Fruit fly (Drosophila melanogaster) whole organism, embryonic: ENCODE results near the gene sima.

Source experiments
- ATbp ChIP-seq: fragments of 200-800 bp; sonication (Bioruptor generic); optimal IDR thresholded peaks from 2 replicates; lab custom pipeline; 2017; ENCODE audit warnings: missing biosample characterization, mild to moderate bottlenecking, missing genetic modification characterization, missing genetic modification reagents
- Atf-2 ChIP-seq: fragments of 200-800 bp; sonication (Bioruptor generic); optimal IDR thresholded peaks from 2 replicates; lab custom pipeline; 2016; ENCODE audit warnings: missing biosample characterization, missing genetic modification characterization
- CG11398 ChIP-seq: fragments of 200-800 bp; sonication (Bioruptor generic); optimal IDR thresholded peaks from 2 replicates; lab custom pipeline; 2016; ENCODE audit warnings: missing biosample characterization, missing genetic modification characterization
- CG11723 ChIP-seq: fragments of 200-800 bp; sonication (Bioruptor generic); optimal IDR thresholded peaks from 2 replicates; lab custom pipeline; 2017; ENCODE audit warnings: missing biosample characterization, mild to moderate bottlenecking, missing genetic modification characterization
- CG16815 ChIP-seq: fragments of 200-800 bp; sonication (Bioruptor generic); optimal IDR thresholded peaks from 3 replicates; lab custom pipeline; 2017; ENCODE audit warnings: missing biosample characterization, mild to moderate bottlenecking, missing genetic modification characterization
- CG18011 ChIP-seq: fragments of 200-800 bp; sonication (Bioruptor generic); optimal IDR thresholded peaks from 2 replicates; lab custom pipeline; 2017; ENCODE audit warnings: missing biosample characterization, missing genetic modification characterization, mild to moderate bottlenecking, moderate library complexity, missing genotype
- CG30020 ChIP-seq: fragments of 200-800 bp; optimal IDR thresholded peaks from 2 replicates; lab custom pipeline; 2019; ENCODE audit warnings: missing biosample characterization, mild to moderate bottlenecking, missing genetic modification characterization, moderate library complexity
- CG30403 ChIP-seq: fragments of 200-800 bp; sonication (Bioruptor generic); optimal IDR thresholded peaks from 3 replicates; lab custom pipeline; 2016; ENCODE audit warnings: missing biosample characterization, missing genetic modification characterization
- CG32772 ChIP-seq: fragments of 200-800 bp; sonication (Bioruptor generic); IDR thresholded peaks from 2 replicates; pipeline ENCODE4 v1.3.6; 2022; ENCODE audit warnings: missing biosample characterization, missing genetic modification characterization
- CG42726 ChIP-seq: fragments of 200-800 bp; sonication (Bioruptor generic); IDR thresholded peaks from 2 replicates; pipeline ENCODE4 v1.3.6; 2022; ENCODE audit warnings: missing biosample characterization, missing genetic modification characterization; ENCODE audit not compliant: partially characterized antibody
- CG5245 ChIP-seq: fragments of 200-800 bp; sonication (Bioruptor generic); optimal IDR thresholded peaks from 3 replicates; lab custom pipeline; 2016; ENCODE audit warnings: missing biosample characterization, missing genetic modification characterization
- CG6765 ChIP-seq: fragments of 200-800 bp; sonication (Bioruptor generic); optimal IDR thresholded peaks from 3 replicates; lab custom pipeline; 2017; ENCODE audit warnings: missing biosample characterization, mild to moderate bottlenecking, missing genetic modification characterization
- CG7556 ChIP-seq: fragments of 200-800 bp; sonication (Bioruptor generic); optimal IDR thresholded peaks from 2 replicates; lab custom pipeline; 2017; ENCODE audit warnings: missing biosample characterization, mild to moderate bottlenecking, missing genetic modification characterization
- CG7963 ChIP-seq: fragments of 200-800 bp; sonication (Bioruptor generic); IDR thresholded peaks from 3 replicates; pipeline ENCODE4 v1.3.6; 2022; ENCODE audit warnings: missing biosample characterization, missing genetic modification characterization; ENCODE audit not compliant: partially characterized antibody
- CG8281 ChIP-seq: fragments of 200-800 bp; sonication (Bioruptor generic); optimal IDR thresholded peaks from 2 replicates; lab custom pipeline; 2018; ENCODE audit warnings: missing biosample characterization, mild to moderate bottlenecking, missing genetic modification characterization, moderate library complexity
- CG8290 ChIP-seq, 3 experiments: fragments of 200-800 bp; sonication (Bioruptor generic); optimal IDR thresholded peaks; 2 replicates each; lab custom pipeline; 2016 to 2019; ENCODE audit warnings: missing biosample characterization in 3 of 3, missing genetic modification characterization in 3 of 3, mild to moderate bottlenecking in 2 of 3, moderate library complexity in 1 of 3
- CG8765 ChIP-seq: fragments of 200-800 bp; sonication (Bioruptor generic); IDR thresholded peaks from 2 replicates; pipeline ENCODE4 v1.3.6; 2022; ENCODE audit warnings: missing biosample characterization, missing genetic modification characterization
- CG8944 ChIP-seq: fragments of 200-800 bp; sonication (Bioruptor generic); optimal IDR thresholded peaks from 3 replicates; lab custom pipeline; 2016; ENCODE audit warnings: missing biosample characterization, missing genetic modification characterization
- CG9727 ChIP-seq: fragments of 200-800 bp; sonication (Bioruptor generic); optimal IDR thresholded peaks from 3 replicates; lab custom pipeline; 2017; ENCODE audit warnings: missing biosample characterization, mild to moderate bottlenecking, missing genetic modification characterization
- Dek ChIP-seq: fragments of 200-800 bp; sonication (Bioruptor generic); optimal IDR thresholded peaks from 3 replicates; lab custom pipeline; 2019; ENCODE audit warnings: missing biosample characterization, mild to moderate bottlenecking, missing genetic modification characterization, moderate library complexity
- E2f2 ChIP-seq: fragments of 200-800 bp; sonication (Bioruptor generic); IDR thresholded peaks from 2 replicates; pipeline ENCODE4 v1.3.6; 2022; ENCODE audit warnings: missing biosample characterization, missing genetic modification characterization
- Fer3 ChIP-seq: fragments of 200-800 bp; sonication (Bioruptor generic); optimal IDR thresholded peaks from 2 replicates; lab custom pipeline; 2018; ENCODE audit warnings: missing biosample characterization, mild to moderate bottlenecking, missing genetic modification characterization, moderate library complexity
- Hr51 ChIP-seq, 2 experiments: fragments of 200-800 bp; sonication (Bioruptor generic); optimal IDR thresholded peaks; 2 replicates in 1 of 2; 3 replicates in 1 of 2; lab custom pipeline; 2016 to 2018; ENCODE audit warnings: missing biosample characterization in 2 of 2, missing genetic modification characterization in 2 of 2, mild to moderate bottlenecking in 1 of 2, moderate library complexity in 1 of 2
- Lhr ChIP-seq: fragments of 200-800 bp; sonication (Bioruptor generic); optimal IDR thresholded peaks from 3 replicates; lab custom pipeline; 2017; ENCODE audit warnings: mild to moderate bottlenecking, missing biosample characterization, missing genetic modification reagents, missing genetic modification characterization
- MTF-1 ChIP-seq: fragments of 200-800 bp; sonication (Bioruptor generic); optimal IDR thresholded peaks from 2 replicates; lab custom pipeline; 2018; ENCODE audit warnings: missing biosample characterization, mild to moderate bottlenecking, missing genetic modification characterization, borderline replicate concordance
- Med ChIP-seq: fragments of 200-800 bp; sonication (Bioruptor generic); peaks from one replicate; lab custom pipeline; 2016; ENCODE audit warnings: missing biosample characterization, missing genetic modification characterization, mild to moderate bottlenecking, inconsistent platforms, moderate library complexity
- Ptx1 ChIP-seq: fragments of 200-800 bp; sonication (Bioruptor generic); IDR thresholded peaks from 2 replicates; pipeline ENCODE4 v1.3.6; 2022; ENCODE audit warnings: missing biosample characterization, missing genetic modification characterization
- Ssrp ChIP-seq: fragments of 200-800 bp; sonication (Bioruptor generic); optimal IDR thresholded peaks from 2 replicates; lab custom pipeline; 2018; ENCODE audit warnings: missing biosample characterization, mild to moderate bottlenecking, missing genetic modification characterization, moderate library complexity
- Tbp ChIP-seq: fragments of >200 bp; optimal IDR thresholded peaks from 2 replicates; lab custom pipeline; 2018; ENCODE audit warnings: missing biosample characterization, missing genetic modification characterization
- Vsx1 ChIP-seq: fragments of 200-800 bp; sonication (Bioruptor generic); optimal IDR thresholded peaks from 2 replicates; lab custom pipeline; 2017; ENCODE audit warnings: missing biosample characterization, mild to moderate bottlenecking, missing genetic modification characterization, missing genetic modification reagents
- ash1 ChIP-seq: fragments of 200-800 bp; sonication (Bioruptor generic); optimal IDR thresholded peaks from 2 replicates; lab custom pipeline; 2018; ENCODE audit warnings: missing biosample characterization, mild to moderate bottlenecking, missing genetic modification characterization
- bab2 ChIP-seq: fragments of 200-800 bp; sonication (Bioruptor generic); optimal IDR thresholded peaks from 2 replicates; lab custom pipeline; 2016; ENCODE audit warnings: missing biosample characterization, missing genetic modification characterization
- cato ChIP-seq: fragments of 200-800 bp; sonication (Bioruptor generic); optimal IDR thresholded peaks from 2 replicates; lab custom pipeline; 2016; ENCODE audit warnings: missing biosample characterization, missing genetic modification characterization, borderline replicate concordance
- cg ChIP-seq: fragments of 200-800 bp; sonication (Bioruptor generic); optimal IDR thresholded peaks from 3 replicates; lab custom pipeline; 2019; ENCODE audit warnings: missing biosample characterization, mild to moderate bottlenecking, missing genetic modification characterization, moderate library complexity
- corto ChIP-seq: fragments of 200-800 bp; sonication (Bioruptor generic); optimal IDR thresholded peaks from 2 replicates; lab custom pipeline; 2016; ENCODE audit warnings: missing biosample characterization, mild to moderate bottlenecking, missing genetic modification characterization, moderate library complexity
- ems ChIP-seq: fragments of 200-800 bp; sonication (Bioruptor generic); optimal IDR thresholded peaks from 3 replicates; lab custom pipeline; 2016; ENCODE audit warnings: missing biosample characterization, missing genetic modification characterization
- eve ChIP-seq, 2 experiments: fragments of >200 bp; optimal IDR thresholded peaks; 2 replicates each; lab custom pipeline; 2017; ENCODE audit warnings: missing biosample characterization in 2 of 2, missing genetic modification characterization in 2 of 2
- grau ChIP-seq: fragments of 200-800 bp; optimal IDR thresholded peaks from 3 replicates; lab custom pipeline; 2019; ENCODE audit warnings: missing biosample characterization, mild to moderate bottlenecking, missing genetic modification characterization, moderate library complexity
- jigr1 ChIP-seq: fragments of 200-800 bp; sonication (Bioruptor generic); IDR thresholded peaks from 3 replicates; pipeline ENCODE4 v1.3.6; 2022; ENCODE audit warnings: missing biosample characterization, missing genetic modification characterization
- lov ChIP-seq, 2 experiments: fragments of 200-800 bp in 1 of 2; fragments of >200 bp in 1 of 2; sonication (Bioruptor generic) in 1 of 2; IDR thresholded peaks in 1 of 2; optimal IDR thresholded peaks in 1 of 2; 2 replicates in 1 of 2; 3 replicates in 1 of 2; pipeline versions ENCODE4 v1.3.6 to Lab custom; 2017 to 2022; ENCODE audit warnings: missing biosample characterization in 1 of 2, missing genetic modification characterization in 1 of 2
- pita ChIP-seq: fragments of 200-800 bp; sonication (Bioruptor generic); optimal IDR thresholded peaks from 2 replicates; lab custom pipeline; 2017; ENCODE audit warnings: missing biosample characterization, mild to moderate bottlenecking, missing genetic modification characterization
- ro ChIP-seq: fragments of 200-800 bp; sonication (Bioruptor generic); IDR thresholded peaks from 2 replicates; pipeline ENCODE4 v1.3.6; 2022; ENCODE audit warnings: missing biosample characterization, missing genetic modification characterization
- row ChIP-seq: fragments of 200-800 bp; sonication (Bioruptor generic); IDR thresholded peaks from 3 replicates; pipeline ENCODE4 v1.3.6; 2022; ENCODE audit warnings: missing biosample characterization, missing genetic modification characterization
- sens ChIP-seq: fragments of 200-800 bp; sonication (Bioruptor generic); peaks from one replicate; lab custom pipeline; 2016; ENCODE audit warnings: missing biosample characterization, missing genetic modification characterization
- stc ChIP-seq: fragments of 200-800 bp; sonication (Bioruptor generic); IDR thresholded peaks from 2 replicates; pipeline ENCODE4 v1.3.6; 2022; ENCODE audit warnings: missing biosample characterization, missing genetic modification characterization
- toy ChIP-seq: fragments of 200-800 bp; sonication (Bioruptor generic); IDR thresholded peaks from 2 replicates; pipeline ENCODE4 v1.3.6; 2022; ENCODE audit warnings: missing biosample characterization, missing genetic modification characterization
- trh ChIP-seq: fragments of 200-800 bp; sonication (Bioruptor generic); optimal IDR thresholded peaks from 2 replicates; lab custom pipeline; 2016; ENCODE audit warnings: missing biosample characterization, missing genetic modification characterization

sima gene

DNA sequence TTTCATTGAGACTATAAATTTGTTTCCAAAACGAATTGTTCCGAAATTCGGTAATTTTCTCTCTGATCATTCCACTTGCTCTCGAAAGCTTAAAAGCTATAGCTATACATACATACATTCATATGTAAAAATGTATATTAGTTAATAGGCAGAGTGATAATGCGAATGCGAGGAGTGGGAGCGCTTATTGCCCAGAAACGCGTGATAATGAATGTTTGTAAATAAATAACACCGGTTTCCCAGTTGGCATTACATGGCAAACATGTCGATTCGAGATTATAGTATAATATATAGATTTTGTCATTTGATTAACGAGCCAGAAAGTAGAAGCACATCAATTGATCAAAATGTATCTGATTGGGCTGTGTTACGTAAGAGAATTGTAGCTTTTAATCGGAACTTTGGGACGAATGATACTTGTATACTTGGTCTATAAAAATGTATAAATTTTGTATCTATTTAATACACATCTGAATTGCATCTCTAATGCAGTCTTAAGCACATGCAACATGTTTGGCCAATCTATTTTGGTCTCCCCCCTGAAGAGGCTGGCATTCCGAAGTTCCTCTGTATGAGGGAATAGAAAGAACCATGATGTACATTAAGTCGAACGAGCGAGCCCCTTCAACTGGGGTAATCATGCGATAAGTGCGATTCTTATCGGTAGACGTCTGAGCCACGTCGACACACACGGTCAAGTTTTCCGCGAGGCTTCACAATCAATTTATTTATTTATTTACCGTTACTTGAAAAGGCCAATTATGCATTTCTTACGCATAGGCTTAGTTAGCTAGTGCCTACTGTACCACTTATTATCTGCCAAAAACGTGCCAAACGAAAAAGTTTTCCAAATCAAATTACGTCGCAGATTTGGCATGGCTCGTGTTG, 45.3 kb upstream of the sima start (continued):
- TF ChIP-seq CG18011: no peak
- TF ChIP-seq ems (GFP tag; lab: Kevin White, UChicago): peak; percentile 7
- TF ChIP-seq CG11398 (GFP tag; lab: Kevin White, UChicago): no peak
- TF ChIP-seq cg (GFP tag; lab: Kevin White, UChicago): no peak
- no peak for TF ChIP-seq CG5245 (GFP tag; lab: Kevin White, UChicago)
- TF ChIP-seq ash1 (GFP tag; lab: Kevin White, UChicago): no peak
- no peak for TF ChIP-seq CG42726 (GFP tag; lab: Robert Waterston, UW)
- TF ChIP-seq toy (GFP tag; lab: Robert Waterston, UW): 0 out of 2 replicates have a peak, but pooled peaks have one; percentile 11
- TF ChIP-seq Fer3 (tag; lab: Kevin White, UChicago): peak; percentile 35
- no peak for TF ChIP-seq pita (GFP tag; lab: Kevin White, UChicago)
- TF ChIP-seq trh: no peak
- TF ChIP-seq ro (GFP tag; lab: Robert Waterston, UW): no peak
- no peak for TF ChIP-seq MTF-1
- no peak for TF ChIP-seq Lhr
- peak; percentile 59 for TF ChIP-seq sens (GFP tag; lab: Kevin White, UChicago)
- no peak for TF ChIP-seq Ssrp (tag; lab: Kevin White, UChicago)
- 0 out of 2 replicates have a peak, but pooled peaks have one; percentile 32 for TF ChIP-seq Ptx1 (GFP tag; lab: Robert Waterston, UW)
- no peak for TF ChIP-seq CG11723 (GFP tag; lab: Kevin White, UChicago)
- no peak for TF ChIP-seq Atf-2
- peak; percentile 91 for TF ChIP-seq Med (GFP tag; lab: Kevin White, UChicago)
- TF ChIP-seq E2f2 (GFP tag; lab: Robert Waterston, UW): no peak
- no peak for TF ChIP-seq CG8290 (GFP tag; optimal IDR thresholded peaks at IDR 0.05; lab: Kevin White, UChicago)
- TF ChIP-seq CG8290 (tag; optimal IDR thresholded peaks at IDR 0.05; lab: Kevin White, UChicago): peak in 1 of 2 experiments; percentile 44
- TF ChIP-seq lov (optimal IDR thresholded peaks at IDR 0.05; lab: Kevin White, UChicago): no peak
- TF ChIP-seq lov (GFP tag; IDR thresholded peaks at IDR 0.05; lab: Robert Waterston, UW): no peak
- TF ChIP-seq Vsx1 (GFP tag; lab: Kevin White, UChicago): peak; percentile 20
- TF ChIP-seq bab2: no peak
- no peak for TF ChIP-seq CG30403 (GFP tag; lab: Kevin White, UChicago)
- no peak for TF ChIP-seq eve (GFP tag; optimal IDR thresholded peaks at IDR 0.05; lab: Kevin White, UChicago)
- TF ChIP-seq CG7963 (GFP tag; lab: Robert Waterston, UW): no peak
- TF ChIP-seq CG16815 (GFP tag; lab: Kevin White, UChicago): no peak
- TF ChIP-seq CG30020 (tag; lab: Kevin White, UChicago): no peak
- peak; percentile 49 for TF ChIP-seq row (GFP tag; lab: Robert Waterston, UW)
- TF ChIP-seq CG32772 (GFP tag; lab: Robert Waterston, UW): 0 out of 2 replicates have a peak, but pooled peaks have one; percentile 16
- TF ChIP-seq CG9727 (GFP tag; lab: Kevin White, UChicago): peak; percentile 28
- TF ChIP-seq CG8944 (GFP tag; lab: Kevin White, UChicago): no peak
- TF ChIP-seq CG8765: no peak
- TF ChIP-seq CG7556: no peak
- no peak for TF ChIP-seq Hr51 (GFP tag; optimal IDR thresholded peaks at IDR 0.05; lab: Kevin White, UChicago)
- TF ChIP-seq Tbp (GFP tag; lab: Kevin White, UChicago): no peak
- no peak for TF ChIP-seq jigr1 (GFP tag; lab: Robert Waterston, UW)
- no peak for TF ChIP-seq cato (GFP tag; lab: Kevin White, UChicago)
- TF ChIP-seq grau (tag; lab: Kevin White, UChicago): peak; percentile 80
- no peak for TF ChIP-seq ATbp
- peak; percentile 31 for TF ChIP-seq CG6765
- TF ChIP-seq CG8281 (tag; lab: Kevin White, UChicago): no peak
- 0 out of 2 replicates have a peak, but pooled peaks have one; percentile 25 for TF ChIP-seq stc (GFP tag; lab: Robert Waterston, UW)
- peak; percentile 20 for TF ChIP-seq Dek (tag; lab: Kevin White, UChicago)
- no peak for TF ChIP-seq corto (GFP tag; lab: Kevin White, UChicago)
